Worm (Caenorhabditis elegans) whole organism, early embryonic: ENCODE measurements around the gene F10D7.11.

Experiments used
- F13C5.2 ChIP-seq: sonication (generic microtip); optimal IDR thresholded peaks from 2 replicates; lab custom pipeline; 2017; ENCODE audit warnings: mild to moderate bottlenecking, missing genetic modification characterization, inconsistent platforms, missing compliant biosample characterization
- aly-1 ChIP-seq: sonication (generic microtip); optimal IDR thresholded peaks from 2 replicates; lab custom pipeline; 2016; ENCODE audit warnings: missing genetic modification characterization, missing compliant biosample characterization
- ama-1 ChIP-seq: fragments of 150-350 bp; optimal IDR thresholded peaks from 2 replicates; lab custom pipeline; 2014
- ceh-36 ChIP-seq: sonication (generic microtip); optimal IDR thresholded peaks from 2 replicates; lab custom pipeline; 2016; ENCODE audit warnings: missing genetic modification characterization, inconsistent platforms, missing compliant biosample characterization
- ets-7 ChIP-seq: sonication (generic microtip); optimal IDR thresholded peaks from 2 replicates; lab custom pipeline; 2016; ENCODE audit warnings: missing genotype, missing genetic modification characterization, missing compliant biosample characterization
- flt-1 ChIP-seq: fragments of 200-800 bp; sonication (Bioruptor generic); IDR thresholded peaks from 2 replicates; pipeline ENCODE4 v1.3.6; 2022; ENCODE audit warnings: missing genetic modification characterization, missing compliant biosample characterization
- scrt-1 ChIP-seq: fragments of 200-800 bp; sonication (Bioruptor generic); IDR thresholded peaks from 2 replicates; pipeline ENCODE4 v1.3.6; 2022; ENCODE audit warnings: missing genetic modification characterization, missing compliant biosample characterization
- tbx-37 ChIP-seq: fragments of 200-800 bp; sonication (Bioruptor generic); conservative IDR thresholded peaks from 2 replicates; pipeline ENCODE4 v1.3.6; 2022; ENCODE audit warnings: missing genetic modification reagents, missing genetic modification characterization, missing compliant biosample characterization
- tra-4 ChIP-seq: sonication (generic microtip); optimal IDR thresholded peaks from 2 replicates; lab custom pipeline; 2017; ENCODE audit warnings: missing genetic modification characterization, missing compliant biosample characterization

DNA sequence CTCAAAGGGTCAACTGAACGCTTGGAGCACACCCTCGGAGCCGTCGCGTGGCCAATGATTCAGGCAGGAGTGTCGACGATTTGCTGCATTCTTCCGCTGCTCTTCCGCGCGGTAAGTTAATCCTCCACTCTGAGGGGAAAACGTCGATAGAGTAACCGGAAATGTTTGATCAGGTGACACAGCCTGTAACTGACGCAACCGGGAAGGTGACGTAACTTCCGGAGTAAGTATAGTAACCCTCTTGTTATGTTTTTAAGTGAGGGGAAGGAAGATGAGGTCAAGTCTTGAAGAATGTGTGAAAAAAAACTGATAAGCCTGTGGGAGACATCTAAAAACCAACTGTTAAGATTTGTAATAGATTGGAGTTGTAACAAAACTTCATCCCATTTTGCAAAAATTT lies 37.7 kb upstream of the F10D7.11 start:
- TF ChIP-seq F13C5.2 (tag; lab: Kevin White, UChicago) (no peak), ama-1 (lab: Kevin White, UChicago) (no peak), ets-7 (tag; lab: Kevin White, UChicago) (no peak), scrt-1 (GFP tag; lab: Robert Waterston, UW) (no peak), flt-1 (no peak), ceh-36 (no peak), tra-4 (no peak), tbx-37 (GFP tag; lab: Robert Waterston, UW) (no peak), aly-1 (tag; lab: Kevin White, UChicago) (no peak)
